Fruit fly (Drosophila melanogaster) whole organism, embryonic: Measurements from ENCODE around the gene par-6.

Experiments used
- Adf1 ChIP-seq: fragments of 200-800 bp; sonication (Bioruptor generic); IDR thresholded peaks from 2 replicates; pipeline ENCODE4 v1.3.6; 2022; ENCODE audit warnings: missing biosample characterization, missing genetic modification characterization
- BtbVII ChIP-seq: fragments of 200-800 bp; sonication (Bioruptor generic); optimal IDR thresholded peaks from 3 replicates; lab custom pipeline; 2017; ENCODE audit warnings: missing biosample characterization, mild to moderate bottlenecking, missing genetic modification characterization
- CG10274 ChIP-seq: fragments of 200-800 bp; sonication (Bioruptor generic); optimal IDR thresholded peaks from 3 replicates; lab custom pipeline; 2017; ENCODE audit warnings: missing biosample characterization, mild to moderate bottlenecking, missing genetic modification characterization
- CG10366 ChIP-seq: fragments of 200-800 bp; sonication (Bioruptor generic); IDR thresholded peaks from 2 replicates; pipeline ENCODE4 v1.3.6; 2022; ENCODE audit warnings: missing biosample characterization, missing genetic modification characterization
- CG10431 ChIP-seq: fragments of 200-800 bp; sonication (Bioruptor generic); optimal IDR thresholded peaks from 3 replicates; lab custom pipeline; 2018; ENCODE audit warnings: missing biosample characterization, mild to moderate bottlenecking, missing genetic modification characterization
- CG10959 ChIP-seq: fragments of 200-800 bp; sonication (Bioruptor generic); IDR thresholded peaks from 2 replicates; pipeline ENCODE4 v1.3.6; 2022; ENCODE audit warnings: missing biosample characterization, missing genetic modification characterization
- CG11398 ChIP-seq: fragments of 200-800 bp; sonication (Bioruptor generic); optimal IDR thresholded peaks from 2 replicates; lab custom pipeline; 2016; ENCODE audit warnings: missing biosample characterization, missing genetic modification characterization
- CG11560 ChIP-seq: fragments of 200-800 bp; sonication (Bioruptor generic); IDR thresholded peaks from 3 replicates; pipeline ENCODE4 v1.3.6; 2022; ENCODE audit warnings: missing biosample characterization, missing genetic modification characterization
- CG14965 ChIP-seq: fragments of 200-800 bp; sonication (Bioruptor generic); optimal IDR thresholded peaks from 2 replicates; lab custom pipeline; 2016; ENCODE audit warnings: missing biosample characterization, missing genetic modification characterization, borderline replicate concordance
- CG17359 ChIP-seq: fragments of 200-800 bp; sonication (Bioruptor generic); optimal IDR thresholded peaks from 3 replicates; lab custom pipeline; 2018; ENCODE audit warnings: missing biosample characterization, mild to moderate bottlenecking, missing genetic modification characterization, moderate library complexity
- CG17361 ChIP-seq: fragments of 200-800 bp; sonication (Bioruptor generic); IDR thresholded peaks from 3 replicates; pipeline ENCODE4 v1.3.6; 2022; ENCODE audit warnings: missing biosample characterization, missing genetic modification characterization
- CG17385 ChIP-seq: fragments of 200-800 bp; sonication (Bioruptor generic); optimal IDR thresholded peaks from 3 replicates; lab custom pipeline; 2018; ENCODE audit warnings: missing biosample characterization, mild to moderate bottlenecking, missing genetic modification characterization
- CG18262 ChIP-seq: fragments of 200-800 bp; optimal IDR thresholded peaks from 3 replicates; lab custom pipeline; 2019; ENCODE audit warnings: missing biosample characterization, mild to moderate bottlenecking, missing genetic modification characterization, moderate library complexity
- CG3065 ChIP-seq: fragments of 200-800 bp; sonication (Bioruptor generic); optimal IDR thresholded peaks from 2 replicates; lab custom pipeline; 2016; ENCODE audit warnings: missing biosample characterization, missing genetic modification characterization
- CG4707 ChIP-seq: fragments of 200-800 bp; sonication (Bioruptor generic); optimal IDR thresholded peaks from 2 replicates; lab custom pipeline; 2018; ENCODE audit warnings: missing biosample characterization, mild to moderate bottlenecking, missing genetic modification characterization, moderate library complexity
- CG6654 ChIP-seq: fragments of 200-800 bp; sonication (Bioruptor generic); optimal IDR thresholded peaks from 2 replicates; lab custom pipeline; 2017; ENCODE audit warnings: missing biosample characterization, mild to moderate bottlenecking, missing genetic modification characterization
- CG6689 ChIP-seq: fragments of 200-800 bp; sonication (Bioruptor generic); IDR thresholded peaks from 2 replicates; pipeline ENCODE4 v1.3.6; 2022; ENCODE audit warnings: missing biosample characterization, missing genetic modification characterization
- CG6813 ChIP-seq: fragments of 200-800 bp; sonication (Bioruptor generic); optimal IDR thresholded peaks from 2 replicates; lab custom pipeline; 2017; ENCODE audit warnings: missing biosample characterization, missing genetic modification characterization, mild to moderate bottlenecking, moderate library complexity, missing genetic modification reagents
- CG6854 ChIP-seq: fragments of 200-800 bp; sonication (Bioruptor generic); optimal IDR thresholded peaks from 3 replicates; lab custom pipeline; 2017; ENCODE audit warnings: missing biosample characterization, mild to moderate bottlenecking, missing genetic modification characterization
- CG7928 ChIP-seq: fragments of 200-800 bp; sonication (Bioruptor generic); optimal IDR thresholded peaks from 2 replicates; lab custom pipeline; 2017; ENCODE audit warnings: missing biosample characterization, mild to moderate bottlenecking, missing genetic modification characterization
- CG8944 ChIP-seq: fragments of 200-800 bp; sonication (Bioruptor generic); optimal IDR thresholded peaks from 3 replicates; lab custom pipeline; 2016; ENCODE audit warnings: missing biosample characterization, missing genetic modification characterization
- CG9797 ChIP-seq: fragments of 200-800 bp; sonication (Bioruptor generic); optimal IDR thresholded peaks from 3 replicates; lab custom pipeline; 2018; ENCODE audit warnings: missing biosample characterization, mild to moderate bottlenecking, missing genetic modification characterization
- CkIIα-i1 ChIP-seq: fragments of 200-800 bp; sonication (Bioruptor generic); IDR thresholded peaks from 2 replicates; pipeline ENCODE4 v1.3.6; 2022; ENCODE audit warnings: missing biosample characterization, missing genetic modification characterization
- Dll ChIP-seq: fragments of 200-800 bp; sonication (Bioruptor generic); IDR thresholded peaks from 4 replicates; pipeline ENCODE4 v1.3.6; 2022; ENCODE audit warnings: missing biosample characterization, missing genetic modification characterization; ENCODE audit not compliant: partially characterized antibody
- Ets65A ChIP-seq: fragments of 200-800 bp; sonication (Bioruptor generic); peaks from one replicate; lab custom pipeline; 2016; ENCODE audit warnings: missing biosample characterization, missing genetic modification characterization
- H2.0 ChIP-seq: fragments of 200-800 bp; sonication (Bioruptor generic); IDR thresholded peaks from 2 replicates; pipeline ENCODE4 v1.3.6; 2022; ENCODE audit warnings: missing biosample characterization, missing genetic modification characterization
- HLH3B ChIP-seq: fragments of 200-800 bp; sonication (Bioruptor generic); IDR thresholded peaks from 2 replicates; pipeline ENCODE4 v1.3.6; 2022; ENCODE audit warnings: missing biosample characterization, missing genetic modification characterization
- Hmx ChIP-seq: fragments of 200-800 bp; sonication (Bioruptor generic); optimal IDR thresholded peaks from 2 replicates; lab custom pipeline; 2016; ENCODE audit warnings: missing biosample characterization, missing genetic modification characterization
- Hr3 ChIP-seq: fragments of 200-800 bp; sonication (Bioruptor generic); optimal IDR thresholded peaks from 3 replicates; lab custom pipeline; 2016; ENCODE audit warnings: missing biosample characterization, missing genetic modification characterization
- Hr39 ChIP-seq: fragments of >200 bp; optimal IDR thresholded peaks from 2 replicates; lab custom pipeline; 2017
- Hr78 ChIP-seq, 2 experiments: fragments of 200-800 bp in 1 of 2; fragments of >200 bp in 1 of 2; sonication (Bioruptor generic) in 1 of 2; optimal IDR thresholded peaks; 2 replicates each; lab custom pipeline; 2017 to 2019; ENCODE audit warnings: missing biosample characterization in 2 of 2, missing genetic modification characterization in 2 of 2, mild to moderate bottlenecking in 1 of 2, moderate library complexity in 1 of 2
- MESR4 ChIP-seq: fragments of 200-800 bp; sonication (Bioruptor generic); optimal IDR thresholded peaks from 2 replicates; lab custom pipeline; 2018; ENCODE audit warnings: missing biosample characterization, mild to moderate bottlenecking, missing genetic modification characterization, moderate library complexity
- MTF-1 ChIP-seq: fragments of 200-800 bp; sonication (Bioruptor generic); optimal IDR thresholded peaks from 2 replicates; lab custom pipeline; 2018; ENCODE audit warnings: missing biosample characterization, mild to moderate bottlenecking, missing genetic modification characterization, borderline replicate concordance
- Side ChIP-seq: fragments of 200-800 bp; sonication (Bioruptor generic); optimal IDR thresholded peaks from 2 replicates; lab custom pipeline; 2016; ENCODE audit warnings: missing biosample characterization, missing genetic modification characterization
- TFAM ChIP-seq: fragments of 200-800 bp; sonication (Bioruptor generic); optimal IDR thresholded peaks from 2 replicates; lab custom pipeline; 2017; ENCODE audit warnings: missing biosample characterization, missing genetic modification characterization, inconsistent platforms
- Usf ChIP-seq: fragments of 200-800 bp; sonication (Bioruptor generic); optimal IDR thresholded peaks from 2 replicates; lab custom pipeline; 2017; ENCODE audit warnings: missing genotype, missing biosample characterization, missing genetic modification characterization
- Xrp1 ChIP-seq: fragments of 200-800 bp; sonication (Bioruptor generic); IDR thresholded peaks from 2 replicates; pipeline ENCODE4 v1.3.6; 2022; ENCODE audit warnings: missing biosample characterization, missing genetic modification characterization
- dm ChIP-seq: fragments of 200-800 bp; sonication (Bioruptor generic); optimal IDR thresholded peaks from 3 replicates; lab custom pipeline; 2016; ENCODE audit warnings: missing biosample characterization, missing genetic modification characterization
- en ChIP-seq: fragments of 200-800 bp; sonication (Bioruptor generic); optimal IDR thresholded peaks from 2 replicates; lab custom pipeline; 2016; ENCODE audit warnings: missing biosample characterization, missing genetic modification characterization
- grn ChIP-seq: fragments of 200-800 bp; sonication (Bioruptor generic); optimal IDR thresholded peaks from 3 replicates; lab custom pipeline; 2017; ENCODE audit warnings: missing biosample characterization, missing genetic modification characterization
- hbn ChIP-seq: fragments of 200-800 bp; sonication (Bioruptor generic); IDR thresholded peaks from 2 replicates; pipeline ENCODE4 v1.3.6; 2022; ENCODE audit warnings: missing biosample characterization, missing genetic modification characterization; ENCODE audit not compliant: partially characterized antibody
- her ChIP-seq: fragments of 200-800 bp; sonication (Bioruptor generic); optimal IDR thresholded peaks from 2 replicates; lab custom pipeline; 2016; ENCODE audit warnings: missing biosample characterization, missing genetic modification characterization
- onecut ChIP-seq: fragments of 200-800 bp; sonication (Bioruptor generic); IDR thresholded peaks from 2 replicates; pipeline ENCODE4 v1.3.6; 2022; ENCODE audit warnings: missing biosample characterization, missing genetic modification characterization
- pnt ChIP-seq: fragments of 200-800 bp; sonication (Bioruptor generic); optimal IDR thresholded peaks from 3 replicates; lab custom pipeline; 2016; ENCODE audit warnings: missing biosample characterization, missing genetic modification characterization
- psq ChIP-seq: fragments of 200-800 bp; sonication (Bioruptor generic); optimal IDR thresholded peaks from 2 replicates; lab custom pipeline; 2017; ENCODE audit warnings: missing biosample characterization, missing genetic modification characterization
- shn ChIP-seq: fragments of 200-800 bp; sonication (Bioruptor generic); optimal IDR thresholded peaks from 3 replicates; lab custom pipeline; 2016; ENCODE audit warnings: missing biosample characterization, missing genetic modification characterization
- tio ChIP-seq: fragments of 200-800 bp; sonication (Bioruptor generic); optimal IDR thresholded peaks from 2 replicates; lab custom pipeline; 2017; ENCODE audit warnings: missing biosample characterization, missing genetic modification characterization, inconsistent platforms
- trh ChIP-seq: fragments of 200-800 bp; sonication (Bioruptor generic); optimal IDR thresholded peaks from 2 replicates; lab custom pipeline; 2016; ENCODE audit warnings: missing biosample characterization, missing genetic modification characterization
- unc-4 ChIP-seq: fragments of 200-800 bp; sonication (Bioruptor generic); IDR thresholded peaks from 2 replicates; pipeline ENCODE4 v1.3.6; 2022; ENCODE audit warnings: missing biosample characterization, missing genetic modification characterization; ENCODE audit not compliant: partially characterized antibody
- unpg ChIP-seq: fragments of 200-800 bp; sonication (Bioruptor generic); optimal IDR thresholded peaks from 3 replicates; lab custom pipeline; 2018; ENCODE audit warnings: missing biosample characterization, mild to moderate bottlenecking, missing genetic modification characterization, moderate library complexity

The par-6 gene

DNA sequence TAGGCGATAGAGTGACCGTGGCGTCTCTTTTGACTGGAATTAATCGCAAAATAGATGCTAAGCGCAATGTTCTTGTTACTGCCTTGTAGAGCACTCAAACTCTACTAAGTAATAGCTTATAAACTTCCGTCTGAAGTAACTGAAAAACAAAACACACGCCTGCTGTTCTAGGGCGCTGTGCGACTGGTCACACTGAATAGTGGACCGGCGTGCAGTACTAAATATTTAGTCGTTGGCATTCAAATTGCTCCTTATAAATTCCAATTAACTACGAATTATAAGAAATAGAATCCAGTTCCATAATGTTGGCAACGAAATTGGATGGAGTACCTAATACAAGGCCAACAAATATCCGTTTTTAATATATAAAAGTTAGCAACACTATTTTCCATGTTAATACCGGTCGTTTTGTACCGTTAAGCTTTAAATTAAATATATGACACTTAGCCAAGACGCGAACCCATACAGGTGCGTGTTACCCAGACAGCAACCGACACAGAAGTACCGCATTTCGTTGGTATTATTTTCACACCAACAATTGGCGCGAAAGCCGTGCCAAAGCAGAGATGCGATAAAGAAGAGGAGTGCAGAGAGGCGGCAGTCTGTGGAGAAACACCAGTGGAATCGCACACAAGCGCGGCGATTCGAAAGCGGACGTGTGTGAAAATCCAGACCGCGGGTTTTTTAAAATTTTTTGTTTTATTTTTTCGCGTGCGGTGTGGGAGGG, 6.6 kb downstream of the par-6 start, which contains the start of the genes CG8173 and raskol (continued):
- TF ChIP-seq MESR4 (GFP tag; lab: Kevin White, UChicago) (no peak), pnt (no peak), CG11560 (no peak), tio (GFP tag; lab: Kevin White, UChicago) (no peak), MTF-1 (GFP tag; lab: Kevin White, UChicago) (peak; percentile 21), Hr39 (lab: Kevin White, UChicago) (no peak), CG10274 (no peak), dm (GFP tag; lab: Kevin White, UChicago) (no peak), CG3065 (GFP tag; lab: Kevin White, UChicago) (no peak), CG10431 (GFP tag; lab: Kevin White, UChicago) (no peak), Hmx (GFP tag; lab: Kevin White, UChicago) (no peak), CG17359 (tag; lab: Kevin White, UChicago) (peak; percentile 2), Xrp1 (GFP tag; lab: Robert Waterston, UW) (no peak), hbn (GFP tag; lab: Robert Waterston, UW) (no peak), Adf1 (GFP tag; lab: Robert Waterston, UW) (peak; percentile 12; the same call in 1 of the 2 replicates), CG4707 (no peak), CG7928 (GFP tag; lab: Kevin White, UChicago) (no peak), trh (GFP tag; lab: Kevin White, UChicago) (no peak), Ets65A (GFP tag; lab: Kevin White, UChicago) (peak; percentile 80), Hr3 (GFP tag; lab: Kevin White, UChicago) (no peak), Side (no peak), grn (GFP tag; lab: Kevin White, UChicago) (no peak), Hr78 (GFP tag; optimal IDR thresholded peaks at IDR 0.05; lab: Kevin White, UChicago) (peak in 1 of 2 experiments; percentile 95), BtbVII (no peak), CG14965 (no peak), CG6654 (GFP tag; lab: Kevin White, UChicago) (no peak), CG17361 (GFP tag; lab: Robert Waterston, UW) (0 out of 3 replicates have a peak, but pooled peaks have one; percentile 11), shn (GFP tag; lab: Kevin White, UChicago) (no peak), CG17385 (GFP tag; lab: Kevin White, UChicago) (peak; percentile 56), CG11398 (GFP tag; lab: Kevin White, UChicago) (no peak), her (no peak), en (GFP tag; lab: Kevin White, UChicago) (no peak), CG6813 (GFP tag; lab: Kevin White, UChicago) (no peak), H2.0 (no peak), CG10959 (no peak), CG9797 (GFP tag; lab: Kevin White, UChicago) (peak; percentile 89), TFAM (GFP tag; lab: Kevin White, UChicago) (no peak), psq (GFP tag; lab: Kevin White, UChicago) (peak; percentile 99), Usf (no peak), unc-4 (GFP tag; lab: Robert Waterston, UW) (peak; percentile 28; the same call in 1 of the 2 replicates), onecut (GFP tag; lab: Robert Waterston, UW) (peak; percentile 32; the same call in 1 of the 2 replicates), HLH3B (GFP tag; lab: Robert Waterston, UW) (no peak), CG18262 (tag; lab: Kevin White, UChicago) (no peak), unpg (GFP tag; lab: Kevin White, UChicago) (no peak), CkIIα-i1 (GFP tag; lab: Robert Waterston, UW) (no peak), CG6689 (GFP tag; lab: Robert Waterston, UW) (no peak), CG10366 (no peak), CG6854 (GFP tag; lab: Kevin White, UChicago) (no peak), CG8944 (GFP tag; lab: Kevin White, UChicago) (no peak), Dll (GFP tag; lab: Robert Waterston, UW) (no peak)
